Worm (Caenorhabditis elegans) whole organism, L3 larva: ENCODE results near the gene C45B2.1.
A peak's percentile ranks its signal among the peaks of the same experiment; 100 is the strongest.

Experiments used
- ceh-28 ChIP-seq: fragments of 150-350 bp; optimal IDR thresholded peaks from 2 replicates; lab custom pipeline; 2014; ENCODE audit warnings: missing biosample characterization, missing genetic modification reagents, missing genetic modification characterization
- ceh-82 ChIP-seq: fragments of 150-350 bp; optimal IDR thresholded peaks from 2 replicates; lab custom pipeline; 2014; ENCODE audit warnings: missing biosample characterization, missing genetic modification characterization
- ceh-9 ChIP-seq: sonication (generic microtip); optimal IDR thresholded peaks from 2 replicates; lab custom pipeline; 2018; ENCODE audit warnings: missing biosample characterization, missing genetic modification characterization
- daf-12 ChIP-seq: fragments of 150-350 bp; optimal IDR thresholded peaks from 2 replicates; lab custom pipeline; 2014; ENCODE audit warnings: missing biosample characterization, missing genetic modification reagents, missing genetic modification characterization
- egl-27 ChIP-seq: sonication (generic microtip); optimal IDR thresholded peaks from 4 replicates; lab custom pipeline; 2017; ENCODE audit warnings: missing biosample characterization, missing genetic modification reagents, missing genetic modification characterization
- elt-2 ChIP-seq: sonication (generic microtip); optimal IDR thresholded peaks from 2 replicates; lab custom pipeline; 2016; ENCODE audit warnings: missing genetic modification reagents, mild to moderate bottlenecking, missing genetic modification characterization, missing compliant biosample characterization
- elt-3 ChIP-seq, 3 experiments: fragments of 150-350 bp in 1 of 3; sonication (generic microtip) in 2 of 3; optimal IDR thresholded peaks; 2 replicates in 2 of 3; 4 replicates in 1 of 3; lab custom pipeline; 2014 to 2017; ENCODE audit warnings: missing biosample characterization in 3 of 3, missing genetic modification characterization in 3 of 3
- eor-1 ChIP-seq, 2 experiments: fragments of 150-350 bp; optimal IDR thresholded peaks; 2 replicates each; lab custom pipeline; 2014 to 2018; ENCODE audit warnings: missing biosample characterization in 2 of 2, missing genetic modification characterization in 2 of 2
- fkh-10 ChIP-seq: sonication (generic microtip); optimal IDR thresholded peaks from 2 replicates; lab custom pipeline; 2017; ENCODE audit warnings: missing biosample characterization, missing genetic modification reagents, missing genetic modification characterization
- fkh-2 ChIP-seq: fragments of 150-350 bp; optimal IDR thresholded peaks from 2 replicates; lab custom pipeline; 2014; ENCODE audit warnings: missing biosample characterization, missing genetic modification reagents, missing genetic modification characterization
- jun-1 ChIP-seq: fragments of 150-350 bp; optimal IDR thresholded peaks from 2 replicates; lab custom pipeline; 2014; ENCODE audit warnings: missing biosample characterization, missing genetic modification reagents, missing genetic modification characterization
- lin-39 ChIP-seq: fragments of 150-350 bp; optimal IDR thresholded peaks from 2 replicates; lab custom pipeline; 2018; ENCODE audit warnings: missing biosample characterization, missing genetic modification reagents, missing genetic modification characterization
- mdl-1 ChIP-seq: fragments of 150-350 bp; optimal IDR thresholded peaks from 2 replicates; lab custom pipeline; 2014; ENCODE audit warnings: missing biosample characterization, missing genetic modification characterization
- nfya-1 ChIP-seq: sonication (generic microtip); optimal IDR thresholded peaks from 2 replicates; lab custom pipeline; 2017; ENCODE audit warnings: missing genetic modification characterization, mild to moderate bottlenecking, missing compliant biosample characterization, antibody characterized with exemption, moderate library complexity; ENCODE audit not compliant: insufficient read depth
- nhr-12 ChIP-seq: fragments of 150-350 bp; optimal IDR thresholded peaks from 2 replicates; lab custom pipeline; 2014; ENCODE audit warnings: missing biosample characterization, missing genetic modification characterization
- nhr-23 ChIP-seq: fragments of 150-350 bp; optimal IDR thresholded peaks from 2 replicates; lab custom pipeline; 2014; ENCODE audit warnings: missing biosample characterization, missing genetic modification reagents, missing genetic modification characterization
- nhr-237 ChIP-seq: fragments of 150-350 bp; optimal IDR thresholded peaks from 2 replicates; lab custom pipeline; 2014; ENCODE audit warnings: missing biosample characterization, missing genetic modification characterization
- nhr-25 ChIP-seq: sonication (generic microtip); optimal IDR thresholded peaks from 2 replicates; lab custom pipeline; 2017; ENCODE audit warnings: missing biosample characterization, missing genetic modification characterization
- nhr-28 ChIP-seq: fragments of 150-350 bp; optimal IDR thresholded peaks from 2 replicates; lab custom pipeline; 2014; ENCODE audit warnings: missing biosample characterization, missing genetic modification characterization
- nhr-43 ChIP-seq: sonication (generic microtip); optimal IDR thresholded peaks from 2 replicates; lab custom pipeline; 2016; ENCODE audit warnings: mild to moderate bottlenecking, missing genetic modification characterization, missing compliant biosample characterization; ENCODE audit not compliant: poor library complexity, severe bottlenecking
- nhr-67 ChIP-seq: fragments of 150-350 bp; optimal IDR thresholded peaks from 2 replicates; lab custom pipeline; 2014; ENCODE audit warnings: missing biosample characterization, missing genetic modification characterization
- nhr-76 ChIP-seq: fragments of 150-350 bp; sonication (generic microtip); optimal IDR thresholded peaks from 5 replicates; lab custom pipeline; 2014; ENCODE audit warnings: missing biosample characterization, missing genetic modification characterization
- pha-4 ChIP-seq: fragments of 150-350 bp; optimal IDR thresholded peaks from 2 replicates; lab custom pipeline; 2014; ENCODE audit warnings: missing biosample characterization, missing genetic modification reagents, missing genetic modification characterization
- pqm-1 ChIP-seq: fragments of 150-350 bp; optimal IDR thresholded peaks from 2 replicates; lab custom pipeline; 2017; ENCODE audit warnings: missing biosample characterization, missing genetic modification characterization, inconsistent platforms
- skn-1 ChIP-seq: fragments of 150-350 bp; optimal IDR thresholded peaks from 2 replicates; lab custom pipeline; 2014; ENCODE audit warnings: missing biosample characterization, missing genetic modification characterization
- snpc-4 ChIP-seq: fragments of 150-350 bp; optimal IDR thresholded peaks from 2 replicates; lab custom pipeline; 2014; ENCODE audit warnings: missing biosample characterization, missing genetic modification characterization
- unc-62 ChIP-seq: fragments of 150-350 bp; sonication (generic microtip); optimal IDR thresholded peaks from 4 replicates; lab custom pipeline; 2014; ENCODE audit warnings: missing biosample characterization, missing genetic modification reagents, missing genetic modification characterization
- ztf-11 ChIP-seq: fragments of 150-350 bp; optimal IDR thresholded peaks from 2 replicates; lab custom pipeline; 2014; ENCODE audit warnings: missing biosample characterization, missing genetic modification characterization
- ztf-4 ChIP-seq: fragments of 150-350 bp; optimal IDR thresholded peaks from 2 replicates; lab custom pipeline; 2014; ENCODE audit warnings: missing biosample characterization, missing genetic modification characterization

Gene C45B2.1

ce11 chrX:6059163-6059782 is 26.7 kb upstream of the C45B2.1 start:
- TF ChIP-seq ztf-11 (tag; lab: Kevin White, UChicago) (no peak), eor-1 (tag; optimal IDR thresholded peaks at IDR 0.05; lab: Kevin White, UChicago) (no peak), ceh-82 (tag; lab: Kevin White, UChicago) (no peak), egl-27 (tag; lab: Kevin White, UChicago) (no peak), skn-1 (peak; percentile 2), jun-1 (tag; lab: Kevin White, UChicago) (peak; percentile 15), pqm-1 (tag; lab: Kevin White, UChicago) (peak; percentile 55), elt-2 (peak; percentile 98), nfya-1 (tag; lab: Kevin White, UChicago) (no peak)
- TF ChIP-seq, all 47 proteins: peak for 4

ce11 chrX:6064385-6064784 is 21.5 kb upstream of the C45B2.1 start:
- TF ChIP-seq fkh-2 (no peak), jun-1 (tag; lab: Kevin White, UChicago) (no peak), ceh-9 (tag; lab: Kevin White, UChicago) (no peak), nhr-25 (tag; lab: Kevin White, UChicago) (peak; percentile 50), ceh-28 (tag; lab: Kevin White, UChicago) (no peak), nhr-23 (tag; lab: Kevin White, UChicago) (peak; percentile 63)

- peak; percentile 13 for TF ChIP-seq nhr-25 (tag; lab: Kevin White, UChicago)
- no peak for TF ChIP-seq pha-4 (tag; lab: Kevin White, UChicago)
These were observed 19.9 kb upstream of the C45B2.1 start, which contains the start of gene ptr-4 for ce11 chrX:6065936-6066452. TSS of gene ptr-4 (minus strand) at chrX:6065986.

ce11 chrX:6066618-6067017 is 19.3 kb upstream of the C45B2.1 start:
- TF ChIP-seq nhr-25 (tag; lab: Kevin White, UChicago) (no peak), nhr-237 (tag; lab: Kevin White, UChicago) (no peak), nhr-23 (tag; lab: Kevin White, UChicago) (peak; percentile 79), pqm-1 (tag; lab: Kevin White, UChicago) (no peak)

- no peak for TF ChIP-seq nhr-43 (tag; lab: Kevin White, UChicago)
- no peak for TF ChIP-seq unc-62 (GFP tag; lab: Kevin White, UChicago)
- TF ChIP-seq fkh-2: no peak
- no peak for TF ChIP-seq nhr-12
- TF ChIP-seq mdl-1: no peak
- TF ChIP-seq snpc-4 (tag; lab: Kevin White, UChicago): no peak
- no peak for TF ChIP-seq elt-2
- no peak for TF ChIP-seq skn-1
- no peak for TF ChIP-seq fkh-10 (GFP tag; lab: Kevin White, UChicago)
These were observed 10.7 kb upstream of the C45B2.1 start, which contains the start of gene lgc-58 for ce11 chrX:6075209-6075608. TSS of gene lgc-58 (plus strand) at chrX:6075509.

ce11 chrX:6081793-6082192 is 4.1 kb upstream of the C45B2.1 start:
- no peak for TF ChIP-seq ztf-4 (tag; lab: Kevin White, UChicago)
- peak; percentile 47 for TF ChIP-seq nhr-23 (tag; lab: Kevin White, UChicago)
- peak in 1 of 3 experiments; percentile 7 for TF ChIP-seq elt-3 (tag; optimal IDR thresholded peaks at IDR 0.05; lab: Kevin White, UChicago)
- peak; percentile 14 for TF ChIP-seq ceh-28 (tag; lab: Kevin White, UChicago)
- TF ChIP-seq elt-2: peak; percentile 34
- TF ChIP-seq, all 47 proteins: peak for 4

- TF ChIP-seq fkh-10 (GFP tag; lab: Kevin White, UChicago) (no peak), pqm-1 (tag; lab: Kevin White, UChicago) (no peak), eor-1 (tag; optimal IDR thresholded peaks at IDR 0.05; lab: Kevin White, UChicago) (no peak), nhr-28 (tag; lab: Kevin White, UChicago) (no peak), nhr-76 (tag; lab: Kevin White, UChicago) (no peak), snpc-4 (tag; lab: Kevin White, UChicago) (no peak), daf-12 (tag; lab: Kevin White, UChicago) (no peak), pha-4 (tag; lab: Kevin White, UChicago) (no peak), skn-1 (no peak), nhr-67 (tag; lab: Kevin White, UChicago) (no peak), lin-39 (tag; lab: Kevin White, UChicago) (no peak)
These were observed 3.3 kb upstream of the C45B2.1 start, which contains the start of gene C45B2.3 for ce11 chrX:6082660-6083059. TSS of gene C45B2.3 (plus strand) at chrX:6082960.
